Fruit fly (Drosophila melanogaster) whole organism, pupa: ENCODE data around the gene Polr2A.

Experiments used
- CG4496 ChIP-seq: fragments of 200-800 bp; sonication (Bioruptor generic); IDR thresholded peaks from 3 replicates; pipeline ENCODE4 v1.3.6; 2022; ENCODE audit warnings: missing biosample characterization, missing genetic modification characterization
- CG9948 ChIP-seq: fragments of 200-800 bp; sonication (Bioruptor generic); optimal IDR thresholded peaks from 2 replicates; lab custom pipeline; 2018; ENCODE audit warnings: missing biosample characterization, mild to moderate bottlenecking, missing genetic modification characterization, moderate library complexity
- rn ChIP-seq: fragments of 200-800 bp; sonication (Bioruptor generic); IDR thresholded peaks from 2 replicates; pipeline ENCODE4 v1.3.6; 2022; ENCODE audit warnings: missing biosample characterization, missing genetic modification characterization

- TF ChIP-seq rn, result no peak
- TF ChIP-seq CG4496 (GFP tag; lab: Robert Waterston, UW), result no peak
- TF ChIP-seq CG9948 (tag; lab: Kevin White, UChicago), result no peak
These were observed 23.2 kb downstream of the Polr2A start for dm6 chrX:11546941-11547340.
